Fruit fly (Drosophila melanogaster) whole organism, wandering third instar larva: Measurements from ENCODE around the gene pico.

Source experiments
- Hr78 ChIP-seq: fragments of >200 bp; optimal IDR thresholded peaks from 2 replicates; lab custom pipeline; 2017; ENCODE audit warnings: missing biosample characterization, missing genetic modification characterization
- Jra ChIP-seq: sonication (Bioruptor generic); optimal IDR thresholded peaks from 2 replicates; lab custom pipeline; 2016; ENCODE audit warnings: missing biosample characterization, missing genetic modification characterization
- OdsH ChIP-seq: fragments of 200-800 bp; sonication (Bioruptor generic); optimal IDR thresholded peaks from 2 replicates; lab custom pipeline; 2016; ENCODE audit warnings: missing biosample characterization, mild to moderate bottlenecking, missing genetic modification characterization
- fru ChIP-seq: fragments of 200-800 bp; sonication (Bioruptor generic); optimal IDR thresholded peaks from 3 replicates; lab custom pipeline; 2016; ENCODE audit warnings: missing biosample characterization, mild to moderate bottlenecking, missing genetic modification characterization
- pan ChIP-seq: fragments of >200 bp; optimal IDR thresholded peaks from 2 replicates; lab custom pipeline; 2017

- no peak for TF ChIP-seq Hr78 (GFP tag; lab: Kevin White, UChicago)
- no peak for TF ChIP-seq Jra (GFP tag; lab: Kevin White, UChicago)
- TF ChIP-seq pan: no peak
- TF ChIP-seq fru (GFP tag; lab: Kevin White, UChicago): no peak
- TF ChIP-seq OdsH (GFP tag; lab: Kevin White, UChicago): no peak
These were observed 26.7 kb downstream of the pico start for dm6 chrX:19825191-19825590.
